Worm (Caenorhabditis elegans) whole organism, late embryonic: ENCODE results near the gene irld-48.

ENCODE experiments used
- C08G9.2 ChIP-seq: sonication (generic microtip); optimal IDR thresholded peaks from 2 replicates; lab custom pipeline; 2016; ENCODE audit warnings: mild to moderate bottlenecking, missing genetic modification characterization, moderate library complexity, missing compliant biosample characterization
- F13H6.1 ChIP-seq: sonication (generic microtip); optimal IDR thresholded peaks from 2 replicates; lab custom pipeline; 2016; ENCODE audit warnings: missing genetic modification characterization, missing compliant biosample characterization
- K02D7.2 ChIP-seq: sonication (generic microtip); optimal IDR thresholded peaks from 2 replicates; lab custom pipeline; 2017; ENCODE audit warnings: mild to moderate bottlenecking, missing genetic modification characterization, missing compliant biosample characterization
- Y22D7AL.16 ChIP-seq: sonication (generic microtip); optimal IDR thresholded peaks from 2 replicates; lab custom pipeline; 2016; ENCODE audit warnings: missing genetic modification characterization, missing compliant biosample characterization
- ahr-1 ChIP-seq: sonication (generic microtip); optimal IDR thresholded peaks from 2 replicates; lab custom pipeline; 2016; ENCODE audit warnings: missing genetic modification characterization, missing compliant biosample characterization
- ama-1 ChIP-seq: fragments of 150-350 bp; optimal IDR thresholded peaks from 2 replicates; lab custom pipeline; 2014
- ceh-14 ChIP-seq: sonication (generic microtip); optimal IDR thresholded peaks from 2 replicates; lab custom pipeline; 2016; ENCODE audit warnings: missing genotype, missing genetic modification characterization, missing compliant biosample characterization
- ceh-18 ChIP-seq: sonication (generic microtip); optimal IDR thresholded peaks from 2 replicates; lab custom pipeline; 2016; ENCODE audit warnings: missing genetic modification characterization, missing compliant biosample characterization
- ceh-2 ChIP-seq: sonication (generic microtip); optimal IDR thresholded peaks from 2 replicates; lab custom pipeline; 2016; ENCODE audit warnings: missing genotype, missing genetic modification characterization, missing compliant biosample characterization
- ceh-22 ChIP-seq: sonication (generic microtip); optimal IDR thresholded peaks from 2 replicates; lab custom pipeline; 2017; ENCODE audit warnings: missing biosample characterization, missing genetic modification characterization
- ceh-24 ChIP-seq: sonication (generic microtip); optimal IDR thresholded peaks from 2 replicates; lab custom pipeline; 2016; ENCODE audit warnings: mild to moderate bottlenecking, missing genetic modification characterization, missing compliant biosample characterization
- ceh-30 ChIP-seq: fragments of 150-350 bp; optimal IDR thresholded peaks from 2 replicates; lab custom pipeline; 2014; ENCODE audit warnings: missing biosample characterization, missing genetic modification characterization
- ceh-45 ChIP-seq: fragments of 200-800 bp; sonication (Bioruptor generic); IDR thresholded peaks from 2 replicates; pipeline ENCODE4 v1.3.6; 2022; ENCODE audit warnings: missing genetic modification reagents, missing genetic modification characterization, missing compliant biosample characterization
- ceh-48 ChIP-seq: sonication (generic microtip); optimal IDR thresholded peaks from 2 replicates; lab custom pipeline; 2016; ENCODE audit warnings: missing genetic modification characterization, inconsistent platforms, missing compliant biosample characterization
- ceh-9 ChIP-seq: sonication (generic microtip); optimal IDR thresholded peaks from 2 replicates; lab custom pipeline; 2016; ENCODE audit warnings: mild to moderate bottlenecking, missing genetic modification characterization, inconsistent platforms, missing compliant biosample characterization
- dmd-4 ChIP-seq: sonication (generic microtip); optimal IDR thresholded peaks from 2 replicates; lab custom pipeline; 2016; ENCODE audit warnings: borderline replicate concordance, missing genetic modification characterization, missing compliant biosample characterization
- ets-4 ChIP-seq: sonication (generic microtip); optimal IDR thresholded peaks from 2 replicates; lab custom pipeline; 2016; ENCODE audit warnings: missing genetic modification characterization, missing compliant biosample characterization
- fax-1 ChIP-seq: sonication (generic microtip); optimal IDR thresholded peaks from 2 replicates; lab custom pipeline; 2016; ENCODE audit warnings: missing genotype, missing genetic modification characterization, missing compliant biosample characterization
- fkh-6 ChIP-seq: sonication (generic microtip); optimal IDR thresholded peaks from 2 replicates; lab custom pipeline; 2016; ENCODE audit warnings: missing genetic modification characterization, missing compliant biosample characterization
- gmeb-2 ChIP-seq: sonication (generic microtip); optimal IDR thresholded peaks from 2 replicates; lab custom pipeline; 2016; ENCODE audit warnings: missing genetic modification characterization, inconsistent platforms, missing compliant biosample characterization
- hlh-13 ChIP-seq: fragments of 200-800 bp; sonication (Bioruptor generic); optimal IDR thresholded peaks from 2 replicates; lab custom pipeline; 2018; ENCODE audit warnings: mild to moderate bottlenecking, missing genetic modification characterization, missing compliant biosample characterization
- hlh-8 ChIP-seq: sonication (generic microtip); optimal IDR thresholded peaks from 2 replicates; lab custom pipeline; 2016; ENCODE audit warnings: missing genotype, missing genetic modification characterization, missing compliant biosample characterization
- lin-11 ChIP-seq: fragments of 200-800 bp; sonication (Bioruptor generic); optimal IDR thresholded peaks from 2 replicates; lab custom pipeline; 2018; ENCODE audit warnings: mild to moderate bottlenecking, missing genetic modification characterization, missing compliant biosample characterization
- madf-2 ChIP-seq: sonication (generic microtip); optimal IDR thresholded peaks from 2 replicates; lab custom pipeline; 2017; ENCODE audit warnings: missing genetic modification characterization, missing compliant biosample characterization
- nfya-1 ChIP-seq: sonication (generic microtip); optimal IDR thresholded peaks from 2 replicates; lab custom pipeline; 2017; ENCODE audit warnings: missing genetic modification characterization, mild to moderate bottlenecking, missing compliant biosample characterization, antibody characterized with exemption, moderate library complexity
- nhr-232 ChIP-seq: sonication (generic microtip); optimal IDR thresholded peaks from 2 replicates; lab custom pipeline; 2016; ENCODE audit warnings: missing genetic modification characterization, missing compliant biosample characterization
- npax-4 ChIP-seq: sonication (generic microtip); optimal IDR thresholded peaks from 2 replicates; lab custom pipeline; 2016; ENCODE audit warnings: missing genetic modification characterization, missing compliant biosample characterization
- odd-2 ChIP-seq: sonication (generic microtip); optimal IDR thresholded peaks from 2 replicates; lab custom pipeline; 2017; ENCODE audit warnings: antibody characterized with exemption, mild to moderate bottlenecking, missing genetic modification characterization, missing compliant biosample characterization
- pat-9 ChIP-seq: fragments of 200-800 bp; sonication (Bioruptor generic); optimal IDR thresholded peaks from 2 replicates; lab custom pipeline; 2018; ENCODE audit warnings: mild to moderate bottlenecking, missing genetic modification characterization, moderate library complexity, missing compliant biosample characterization
- ref-2 ChIP-seq: sonication (generic microtip); optimal IDR thresholded peaks from 2 replicates; lab custom pipeline; 2016; ENCODE audit warnings: missing genetic modification characterization, missing compliant biosample characterization
- rnt-1 ChIP-seq: sonication (generic microtip); optimal IDR thresholded peaks from 2 replicates; lab custom pipeline; 2016; ENCODE audit warnings: missing genetic modification characterization, missing compliant biosample characterization
- sdc-2 ChIP-seq: sonication (generic microtip); optimal IDR thresholded peaks from 2 replicates; lab custom pipeline; 2016; ENCODE audit warnings: missing genotype, missing genetic modification characterization, missing compliant biosample characterization
- sox-2 ChIP-seq: fragments of 200-800 bp; sonication (Bioruptor generic); IDR thresholded peaks from 2 replicates; pipeline ENCODE4 v1.3.6; 2022; ENCODE audit warnings: missing genetic modification reagents, missing genetic modification characterization, missing compliant biosample characterization
- tbx-2 ChIP-seq: sonication (generic microtip); optimal IDR thresholded peaks from 2 replicates; lab custom pipeline; 2016; ENCODE audit warnings: missing genetic modification characterization, missing compliant biosample characterization
- unc-3 ChIP-seq, 2 experiments: fragments of 200-800 bp in 1 of 2; sonication (Bioruptor generic) in 1 of 2; sonication (generic microtip) in 1 of 2; conservative IDR thresholded peaks in 1 of 2; optimal IDR thresholded peaks in 1 of 2; 2 replicates each; pipeline versions ENCODE4 v1.3.6 to Lab custom; 2016 to 2022; ENCODE audit warnings: missing compliant biosample characterization in 2 of 2, missing genetic modification characterization in 2 of 2, missing genetic modification reagents in 1 of 2
- unc-42 ChIP-seq: sonication (generic microtip); optimal IDR thresholded peaks from 2 replicates; lab custom pipeline; 2016; ENCODE audit warnings: missing genotype, missing genetic modification characterization, missing compliant biosample characterization
- unc-55 ChIP-seq: sonication (generic microtip); optimal IDR thresholded peaks from 2 replicates; lab custom pipeline; 2017; ENCODE audit warnings: missing biosample characterization, missing genetic modification reagents, missing genetic modification characterization
- unc-86 ChIP-seq: sonication (generic microtip); optimal IDR thresholded peaks from 2 replicates; lab custom pipeline; 2016; ENCODE audit warnings: missing genetic modification characterization, missing compliant biosample characterization
- zip-5 ChIP-seq: sonication (generic microtip); optimal IDR thresholded peaks from 2 replicates; lab custom pipeline; 2016; ENCODE audit warnings: missing genetic modification characterization, missing compliant biosample characterization
- ztf-16 ChIP-seq: sonication (generic microtip); optimal IDR thresholded peaks from 2 replicates; lab custom pipeline; 2017; ENCODE audit warnings: missing genetic modification characterization, missing compliant biosample characterization

The irld-48 gene

ce11 chrII:2927533-2927932 lies 28.3 kb upstream of the irld-48 start, which contains the start of the genes ZK355.3 and ZK355.8:
TSS of gene ZK355.3 (minus strand) at chrII:2927633.
TSS of gene ZK355.8 (plus strand) at chrII:2927804.
- TF ChIP-seq ceh-14 (tag; lab: Kevin White, UChicago) (no peak), ceh-9 (tag; lab: Kevin White, UChicago) (no peak), ceh-2 (no peak), zip-5 (tag; lab: Kevin White, UChicago) (no peak), ama-1 (lab: Kevin White, UChicago) (no peak), K02D7.2 (tag; lab: Kevin White, UChicago) (no peak), npax-4 (tag; lab: Kevin White, UChicago) (no peak), F13H6.1 (tag; lab: Kevin White, UChicago) (no peak), ceh-22 (tag; lab: Kevin White, UChicago) (no peak), sox-2 (no peak), ceh-48 (tag; lab: Kevin White, UChicago) (no peak), ztf-16 (tag; lab: Kevin White, UChicago) (no peak), fkh-6 (no peak), unc-3 (GFP tag; conservative IDR thresholded peaks at IDR 0.05; lab: Robert Waterston, UW) (no peak), unc-3 (tag; optimal IDR thresholded peaks at IDR 0.05; lab: Kevin White, UChicago) (no peak), ceh-18 (tag; lab: Kevin White, UChicago) (no peak), lin-11 (tag; lab: Kevin White, UChicago) (no peak), gmeb-2 (tag; lab: Kevin White, UChicago) (no peak)

- no peak for TF ChIP-seq odd-2 (tag; lab: Kevin White, UChicago)
- no peak for TF ChIP-seq rnt-1
- no peak for TF ChIP-seq unc-42
- TF ChIP-seq unc-86 (tag; lab: Kevin White, UChicago): no peak
- no peak for TF ChIP-seq ceh-24 (tag; lab: Kevin White, UChicago)
- no peak for TF ChIP-seq ceh-22 (tag; lab: Kevin White, UChicago)
- TF ChIP-seq, all 69 proteins: peak for 0
These were observed 26.0 kb upstream of the irld-48 start for ce11 chrII:2929846-2930245.

ce11 chrII:2930499-2930898 lies 25.4 kb upstream of the irld-48 start, which contains the start of the genes irld-64 and irld-63:
TSS of gene irld-64 (minus strand) at chrII:2930599.
TSS of gene irld-63 (plus strand) at chrII:2930728.
- TF ChIP-seq gmeb-2 (tag; lab: Kevin White, UChicago) (no peak), ref-2 (no peak), nfya-1 (tag; lab: Kevin White, UChicago) (no peak), C08G9.2 (tag; lab: Kevin White, UChicago) (no peak), pat-9 (no peak), tbx-2 (no peak), ceh-24 (tag; lab: Kevin White, UChicago) (no peak), ceh-45 (GFP tag; lab: Robert Waterston, UW) (no peak), ets-4 (tag; lab: Kevin White, UChicago) (no peak), dmd-4 (tag; lab: Kevin White, UChicago) (no peak), sdc-2 (no peak), ahr-1 (tag; lab: Kevin White, UChicago) (no peak), nhr-232 (tag; lab: Kevin White, UChicago) (no peak), sox-2 (no peak), ceh-2 (no peak), Y22D7AL.16 (tag; lab: Kevin White, UChicago) (no peak), ceh-14 (tag; lab: Kevin White, UChicago) (no peak)
- TF ChIP-seq, all 69 proteins: peak for 0

ce11 chrII:2931564-2931963 lies 24.3 kb upstream of the irld-48 start:
- TF ChIP-seq K02D7.2 (tag; lab: Kevin White, UChicago) (no peak), ceh-24 (tag; lab: Kevin White, UChicago) (no peak), madf-2 (no peak), unc-55 (GFP tag; lab: Kevin White, UChicago) (no peak), fax-1 (tag; lab: Kevin White, UChicago) (no peak), npax-4 (tag; lab: Kevin White, UChicago) (no peak), hlh-8 (tag; lab: Kevin White, UChicago) (no peak), pat-9 (no peak), hlh-13 (GFP tag; lab: Kevin White, UChicago) (no peak), ets-4 (tag; lab: Kevin White, UChicago) (no peak), lin-11 (tag; lab: Kevin White, UChicago) (no peak), ceh-30 (tag; lab: Kevin White, UChicago) (no peak)
